1 fruit fly cellular context compared by ENCODE assay signal in genomic region chr3L:10738347-10739108, dm6.
TF ChIP-seq lines count a peak whose summit lies in the region.

No protein-coding gene starts in this region.

TF ChIP-seq in whole organism, embryonic, 481 proteins besides CTCF, POLR2A, EP300 and RAD21 (continued from another document and continues in another):
- TF ChIP-seq CG7556 (GFP tag; optimal IDR thresholded peaks at IDR 0.05; lab: Kevin White, UChicago) (peak; percentile 93), ap (GFP tag; IDR thresholded peaks at IDR 0.05; lab: Robert Waterston, UW) (peak; percentile 86), CG12236 (GFP tag; optimal IDR thresholded peaks at IDR 0.05; lab: Kevin White, UChicago) (no peak), eve (GFP tag; optimal IDR thresholded peaks at IDR 0.05; lab: Kevin White, UChicago) (peak in 1 of 2 experiments; percentile 72), grn (GFP tag; optimal IDR thresholded peaks at IDR 0.05; lab: Kevin White, UChicago) (no peak), esg (GFP tag; conservative IDR thresholded peaks at IDR 0.05; lab: Robert Waterston, UW) (peak; percentile 65), CG10267 (tag; optimal IDR thresholded peaks at IDR 0.05; lab: Kevin White, UChicago) (peak; percentile 86), CG4820 (GFP tag; optimal IDR thresholded peaks at IDR 0.05; lab: Kevin White, UChicago) (peak; percentile 44), CG10321 (GFP tag; IDR thresholded peaks at IDR 0.05; lab: Robert Waterston, UW) (0 out of 2 replicates have a peak, but pooled peaks have one; percentile 5), slbo (GFP tag; IDR thresholded peaks at IDR 0.05; lab: Robert Waterston, UW) (peak; percentile 84), CG33213 (GFP tag; optimal IDR thresholded peaks at IDR 0.05; lab: Kevin White, UChicago) (no peak), CG7928 (GFP tag; optimal IDR thresholded peaks at IDR 0.05; lab: Kevin White, UChicago) (no peak), wor (GFP tag; IDR thresholded peaks at IDR 0.05; lab: Robert Waterston, UW) (peak; percentile 61), Taf1 (GFP tag; IDR thresholded peaks at IDR 0.05; lab: Robert Waterston, UW) (peak; percentile 69), pfk (GFP tag; optimal IDR thresholded peaks at IDR 0.05; lab: Kevin White, UChicago) (no peak), PHDP (tag; optimal IDR thresholded peaks at IDR 0.05; lab: Kevin White, UChicago) (peak; percentile 76), CG11093 (GFP tag; IDR thresholded peaks at IDR 0.05; lab: Robert Waterston, UW) (peak; percentile 64; the same call in 2 of the 3 replicates), MESR4 (GFP tag; optimal IDR thresholded peaks at IDR 0.05; lab: Kevin White, UChicago) (no peak), CG7987 (GFP tag; optimal IDR thresholded peaks at IDR 0.05; lab: Kevin White, UChicago) (peak; percentile 7), fd102C (GFP tag; optimal IDR thresholded peaks at IDR 0.05; lab: Kevin White, UChicago) (no peak), tgo (GFP tag; IDR thresholded peaks at IDR 0.05; lab: Robert Waterston, UW) (peak; percentile 91), peb (GFP tag; IDR thresholded peaks at IDR 0.05; lab: Robert Waterston, UW) (no peak; the same call in 1 of the 2 replicates), CG7372 (GFP tag; IDR thresholded peaks at IDR 0.05; lab: Robert Waterston, UW) (peak; percentile 86), CG4328 (GFP tag; optimal IDR thresholded peaks at IDR 0.05; lab: Kevin White, UChicago) (peak; percentile 75), zfh1 (GFP tag; IDR thresholded peaks at IDR 0.05; lab: Robert Waterston, UW) (no peak; the same call in 1 of the 3 replicates), Hey (tag; optimal IDR thresholded peaks at IDR 0.05; lab: Kevin White, UChicago) (no peak), CG13624 (GFP tag; optimal IDR thresholded peaks at IDR 0.05; lab: Kevin White, UChicago) (peak; percentile 24), hb (GFP tag; IDR thresholded peaks at IDR 0.05; lab: Robert Waterston, UW; ENCODE audit: partially characterized antibody) (no peak), al (GFP tag; IDR thresholded peaks at IDR 0.05; lab: Robert Waterston, UW) (peak; percentile 79), CG8281 (tag; optimal IDR thresholded peaks at IDR 0.05; lab: Kevin White, UChicago) (peak; percentile 26), Sox102F (GFP tag; optimal IDR thresholded peaks at IDR 0.05; lab: Kevin White, UChicago) (peak; percentile 83), CG6765 (GFP tag; optimal IDR thresholded peaks at IDR 0.05; lab: Kevin White, UChicago) (peak; percentile 60), Nf-YC (tag; optimal IDR thresholded peaks at IDR 0.05; lab: Kevin White, UChicago) (peak; percentile 79), lola (GFP tag; optimal IDR thresholded peaks at IDR 0.05; lab: Kevin White, UChicago) (peak in 1 of 3 experiments; percentile 75), CG17328 (GFP tag; IDR thresholded peaks at IDR 0.05; lab: Robert Waterston, UW) (peak; percentile 66; the same call in 1 of the 2 replicates), tup (GFP tag; optimal IDR thresholded peaks at IDR 0.05; lab: Kevin White, UChicago) (no peak), Camta (GFP tag; optimal IDR thresholded peaks at IDR 0.05; lab: Kevin White, UChicago) (peak; percentile 2), CG10654 (GFP tag; optimal IDR thresholded peaks at IDR 0.05; lab: Kevin White, UChicago) (peak; percentile 56), CkIIα-i1 (GFP tag; IDR thresholded peaks at IDR 0.05; lab: Robert Waterston, UW) (peak; percentile 25; the same call in 1 of the 2 replicates), ranshi (GFP tag; IDR thresholded peaks at IDR 0.05; lab: Robert Waterston, UW) (peak; percentile 84; the same call in 1 of the 2 replicates), CG11085 (GFP tag; IDR thresholded peaks at IDR 0.05; lab: Robert Waterston, UW) (peak; percentile 59), CG6272 (GFP tag; IDR thresholded peaks at IDR 0.05; lab: Robert Waterston, UW) (peak; percentile 62), ato (GFP tag; IDR thresholded peaks at IDR 0.05; lab: Robert Waterston, UW; ENCODE audit: partially characterized antibody) (no peak; the same call in 1 of the 2 replicates), bsh (GFP tag; optimal IDR thresholded peaks at IDR 0.05; lab: Kevin White, UChicago) (peak in 1 of 2 experiments; percentile 77), CG8924 (tag; optimal IDR thresholded peaks at IDR 0.05; lab: Kevin White, UChicago) (peak; percentile 95), Meics (GFP tag; optimal IDR thresholded peaks at IDR 0.05; lab: Kevin White, UChicago) (peak; percentile 93), CG17359 (tag; optimal IDR thresholded peaks at IDR 0.05; lab: Kevin White, UChicago) (peak; percentile 82), jumu (GFP tag; optimal IDR thresholded peaks at IDR 0.05; lab: Kevin White, UChicago) (no peak), Mrtf (GFP tag; IDR thresholded peaks at IDR 0.05; lab: Robert Waterston, UW) (peak; percentile 67; the same call in 2 of the 3 replicates), chn (GFP tag; optimal IDR thresholded peaks at IDR 0.05; lab: Kevin White, UChicago) (no peak), sisA (GFP tag; IDR thresholded peaks at IDR 0.05; lab: Robert Waterston, UW) (peak; percentile 80), lmd (GFP tag; IDR thresholded peaks at IDR 0.05; lab: Robert Waterston, UW) (peak; percentile 86), NC2β (GFP tag; optimal IDR thresholded peaks at IDR 0.05; lab: Kevin White, UChicago) (no peak), Sox100B (GFP tag; optimal IDR thresholded peaks at IDR 0.05; lab: Kevin White, UChicago) (peak; percentile 96), HLH54F (GFP tag; optimal IDR thresholded peaks at IDR 0.05; lab: Kevin White, UChicago) (no peak), Aef1 (GFP tag; IDR thresholded peaks at IDR 0.05; lab: Robert Waterston, UW) (peak; percentile 85), CG18764 (GFP tag; optimal IDR thresholded peaks at IDR 0.05; lab: Kevin White, UChicago) (peak; percentile 63), sima (GFP tag; optimal IDR thresholded peaks at IDR 0.05; lab: Kevin White, UChicago) (no peak), CG4730 (GFP tag; IDR thresholded peaks at IDR 0.05; lab: Robert Waterston, UW) (peak; percentile 69; the same call in 1 of the 2 replicates), Hr3 (GFP tag; optimal IDR thresholded peaks at IDR 0.05; lab: Kevin White, UChicago) (peak; percentile 82), CG15479 (GFP tag; optimal IDR thresholded peaks at IDR 0.05; lab: Kevin White, UChicago) (no peak), Drgx (GFP tag; IDR thresholded peaks at IDR 0.05; lab: Robert Waterston, UW) (peak; percentile 72), CrebB (tag; optimal IDR thresholded peaks at IDR 0.05; lab: Kevin White, UChicago) (no peak), sens (GFP tag; lab: Kevin White, UChicago) (peak; percentile 83), CG4617 (GFP tag; optimal IDR thresholded peaks at IDR 0.05; lab: Kevin White, UChicago; ENCODE audit: borderline replicate concordance) (no peak), Ptx1 (GFP tag; IDR thresholded peaks at IDR 0.05; lab: Robert Waterston, UW) (peak; percentile 92), ind (GFP tag; optimal IDR thresholded peaks at IDR 0.05; lab: Kevin White, UChicago) (peak; percentile 64), Oaz (GFP tag; IDR thresholded peaks at IDR 0.05; lab: Robert Waterston, UW) (peak; percentile 47; the same call in 1 of the 2 replicates), B-H1 (GFP tag; IDR thresholded peaks at IDR 0.05; lab: Robert Waterston, UW) (peak; percentile 73), CG32767 (GFP tag; IDR thresholded peaks at IDR 0.05; lab: Robert Waterston, UW) (peak; percentile 76), Ada2b (GFP tag; IDR thresholded peaks at IDR 0.05; lab: Robert Waterston, UW) (peak; percentile 64), klu (GFP tag; IDR thresholded peaks at IDR 0.05; lab: Robert Waterston, UW) (peak; percentile 76; the same call in 1 of the 2 replicates), yki (optimal IDR thresholded peaks at IDR 0.05; lab: Kevin White, UChicago) (no peak), H15 (GFP tag; IDR thresholded peaks at IDR 0.05; lab: Robert Waterston, UW) (peak; percentile 85), CG3407 (GFP tag; optimal IDR thresholded peaks at IDR 0.05; lab: Kevin White, UChicago) (no peak), C15 (GFP tag; IDR thresholded peaks at IDR 0.05; lab: Robert Waterston, UW) (no peak), Mes4 (GFP tag; optimal IDR thresholded peaks at IDR 0.05; lab: Kevin White, UChicago) (no peak), kah (GFP tag; optimal IDR thresholded peaks at IDR 0.05; lab: Kevin White, UChicago) (peak; percentile 71), Ravus (GFP tag; IDR thresholded peaks at IDR 0.05; lab: Robert Waterston, UW) (peak; percentile 40; the same call in 1 of the 2 replicates), cas (GFP tag; IDR thresholded peaks at IDR 0.05; lab: Robert Waterston, UW) (peak; percentile 18; the same call in 1 of the 2 replicates), CG15696 (tag; optimal IDR thresholded peaks at IDR 0.05; lab: Kevin White, UChicago) (peak; percentile 48), Poxn (GFP tag; IDR thresholded peaks at IDR 0.05; lab: Robert Waterston, UW) (peak; percentile 49), CG30431 (GFP tag; optimal IDR thresholded peaks at IDR 0.05; lab: Kevin White, UChicago) (peak; percentile 50), CG5245 (GFP tag; optimal IDR thresholded peaks at IDR 0.05; lab: Kevin White, UChicago) (peak; percentile 42), Dfd (GFP tag; optimal IDR thresholded peaks at IDR 0.05; lab: Kevin White, UChicago) (no peak), CG14860 (GFP tag; IDR thresholded peaks at IDR 0.05; lab: Robert Waterston, UW; ENCODE audit: partially characterized antibody) (no peak), Adf1 (GFP tag; IDR thresholded peaks at IDR 0.05; lab: Robert Waterston, UW) (peak; percentile 87), CG42726 (GFP tag; IDR thresholded peaks at IDR 0.05; lab: Robert Waterston, UW; ENCODE audit: partially characterized antibody) (no peak), Hmx (GFP tag; optimal IDR thresholded peaks at IDR 0.05; lab: Kevin White, UChicago) (no peak), hkb (optimal IDR thresholded peaks at IDR 0.05; lab: Kevin White, UChicago) (no peak), hkb (GFP tag; IDR thresholded peaks at IDR 0.05; lab: Robert Waterston, UW) (peak; percentile 77), Stat92E (GFP tag; optimal IDR thresholded peaks at IDR 0.05; lab: Kevin White, UChicago) (peak in 1 of 3 experiments; percentile 23), schlank (tag; optimal IDR thresholded peaks at IDR 0.05; lab: Kevin White, UChicago) (no peak), CG4404 (GFP tag; IDR thresholded peaks at IDR 0.05; lab: Robert Waterston, UW) (peak; percentile 65), CG6654 (GFP tag; optimal IDR thresholded peaks at IDR 0.05; lab: Kevin White, UChicago) (peak; percentile 56), B-H2 (GFP tag; optimal IDR thresholded peaks at IDR 0.05; lab: Kevin White, UChicago) (peak; percentile 34), CG8089 (GFP tag; optimal IDR thresholded peaks at IDR 0.05; lab: Kevin White, UChicago) (no peak), nerfin-2 (GFP tag; IDR thresholded peaks at IDR 0.05; lab: Robert Waterston, UW; ENCODE audit: partially characterized antibody) (no peak), psq (GFP tag; optimal IDR thresholded peaks at IDR 0.05; lab: Kevin White, UChicago) (peak; percentile 37), br (optimal IDR thresholded peaks at IDR 0.05; lab: Kevin White, UChicago) (no peak), jigr1 (GFP tag; IDR thresholded peaks at IDR 0.05; lab: Robert Waterston, UW) (peak; percentile 49; the same call in 2 of the 3 replicates), sna (GFP tag; IDR thresholded peaks at IDR 0.05; lab: Robert Waterston, UW; ENCODE audit: partially characterized antibody) (no peak), emc (GFP tag; optimal IDR thresholded peaks at IDR 0.05; lab: Kevin White, UChicago) (no peak), slp2 (GFP tag; optimal IDR thresholded peaks at IDR 0.05; lab: Kevin White, UChicago) (no peak), inv (GFP tag; IDR thresholded peaks at IDR 0.05; lab: Robert Waterston, UW; ENCODE audit: partially characterized antibody) (no peak), nerfin-1 (tag; optimal IDR thresholded peaks at IDR 0.05; lab: Kevin White, UChicago) (peak; percentile 61), YL-1 (GFP tag; optimal IDR thresholded peaks at IDR 0.05; lab: Kevin White, UChicago) (no peak), CG11247 (GFP tag; IDR thresholded peaks at IDR 0.05; lab: Robert Waterston, UW) (peak; percentile 71), ftz-f1 (GFP tag; optimal IDR thresholded peaks at IDR 0.05; lab: Kevin White, UChicago) (no peak), E2f2 (GFP tag; IDR thresholded peaks at IDR 0.05; lab: Robert Waterston, UW) (peak; percentile 52; the same call in 1 of the 2 replicates), abd-A (tag; optimal IDR thresholded peaks at IDR 0.05; lab: Kevin White, UChicago) (peak; percentile 91), HLH3B (GFP tag; IDR thresholded peaks at IDR 0.05; lab: Robert Waterston, UW) (peak; percentile 90), CG13287 (GFP tag; IDR thresholded peaks at IDR 0.05; lab: Robert Waterston, UW; ENCODE audit: partially characterized antibody) (no peak; the same call in 1 of the 2 replicates), CG17912 (GFP tag; optimal IDR thresholded peaks at IDR 0.05; lab: Kevin White, UChicago) (no peak), CG17829 (tag; optimal IDR thresholded peaks at IDR 0.05; lab: Kevin White, UChicago) (peak; percentile 87), gro (GFP tag; optimal IDR thresholded peaks at IDR 0.05; lab: Kevin White, UChicago) (peak; percentile 58), salm (tag; optimal IDR thresholded peaks at IDR 0.05; lab: Kevin White, UChicago) (peak; percentile 38), vnd (GFP tag; IDR thresholded peaks at IDR 0.05; lab: Robert Waterston, UW; ENCODE audit: partially characterized antibody) (no peak), hth (optimal IDR thresholded peaks at IDR 0.05; lab: Kevin White, UChicago) (no peak), gfzf (GFP tag; optimal IDR thresholded peaks at IDR 0.05; lab: Kevin White, UChicago) (no peak), zfh2 (GFP tag; optimal IDR thresholded peaks at IDR 0.05; lab: Kevin White, UChicago) (no peak), CG2712 (tag; optimal IDR thresholded peaks at IDR 0.05; lab: Kevin White, UChicago) (peak; percentile 92), CG14965 (GFP tag; optimal IDR thresholded peaks at IDR 0.05; lab: Kevin White, UChicago; ENCODE audit: borderline replicate concordance) (no peak), CG8765 (GFP tag; IDR thresholded peaks at IDR 0.05; lab: Robert Waterston, UW) (peak; percentile 7; the same call in 1 of the 2 replicates), pros (GFP tag; optimal IDR thresholded peaks at IDR 0.05; lab: Kevin White, UChicago) (no peak), crol (GFP tag; IDR thresholded peaks at IDR 0.05; lab: Robert Waterston, UW) (peak; percentile 97), otp (GFP tag; IDR thresholded peaks at IDR 0.05; lab: Robert Waterston, UW) (0 out of 3 replicates have a peak, but pooled peaks have one; percentile 6), corto (GFP tag; optimal IDR thresholded peaks at IDR 0.05; lab: Kevin White, UChicago) (no peak), cato (GFP tag; optimal IDR thresholded peaks at IDR 0.05; lab: Kevin White, UChicago; ENCODE audit: borderline replicate concordance) (peak; percentile 11)
